Worm (Caenorhabditis elegans) whole organism, late embryonic: Measurements from ENCODE around the gene gpb-1.

Experiments used
- ceh-14 ChIP-seq: sonication (generic microtip); optimal IDR thresholded peaks from 2 replicates; lab custom pipeline; 2016; ENCODE audit warnings: missing genotype, missing genetic modification characterization, missing compliant biosample characterization
- ceh-19 ChIP-seq: fragments of 200-800 bp; sonication (Bioruptor generic); optimal IDR thresholded peaks from 2 replicates; lab custom pipeline; 2018; ENCODE audit warnings: mild to moderate bottlenecking, missing genetic modification characterization, missing compliant biosample characterization
- ceh-9 ChIP-seq: sonication (generic microtip); optimal IDR thresholded peaks from 2 replicates; lab custom pipeline; 2016; ENCODE audit warnings: mild to moderate bottlenecking, missing genetic modification characterization, inconsistent platforms, missing compliant biosample characterization
- dve-1 ChIP-seq: sonication (generic microtip); optimal IDR thresholded peaks from 2 replicates; lab custom pipeline; 2017; ENCODE audit warnings: antibody characterized with exemption, mild to moderate bottlenecking, missing genetic modification characterization, missing compliant biosample characterization
- ets-4 ChIP-seq: sonication (generic microtip); optimal IDR thresholded peaks from 2 replicates; lab custom pipeline; 2016; ENCODE audit warnings: missing genetic modification characterization, missing compliant biosample characterization
- pqm-1 ChIP-seq: sonication (generic microtip); optimal IDR thresholded peaks from 2 replicates; lab custom pipeline; 2016; ENCODE audit warnings: missing genetic modification characterization, missing compliant biosample characterization
- rnt-1 ChIP-seq: sonication (generic microtip); optimal IDR thresholded peaks from 2 replicates; lab custom pipeline; 2016; ENCODE audit warnings: missing genetic modification characterization, missing compliant biosample characterization

DNA sequence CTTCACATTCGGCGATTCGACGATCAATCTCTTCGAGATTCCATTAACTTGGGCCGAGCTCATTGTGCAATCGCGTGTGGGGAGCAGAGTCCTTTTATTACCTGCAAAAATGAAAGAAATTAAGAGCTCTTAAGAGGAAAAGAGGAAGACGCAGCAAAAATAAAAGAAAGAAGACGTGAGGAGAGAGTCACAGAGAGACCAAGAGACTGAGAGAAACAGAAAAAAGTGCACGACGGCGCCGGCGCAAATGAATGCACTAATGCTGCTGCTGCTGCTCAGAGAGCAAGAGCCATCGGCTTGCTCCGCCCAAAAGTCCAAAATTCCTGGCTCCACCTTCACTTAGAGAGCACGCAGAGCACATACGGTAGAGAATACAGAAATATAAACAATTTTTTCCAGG, 48.2 kb downstream of the gpb-1 start, which contains the start of gene inos-1:
- TF ChIP-seq pqm-1 (tag; lab: Kevin White, UChicago) (no peak), ceh-14 (no peak), dve-1 (tag; lab: Kevin White, UChicago) (no peak), ceh-19 (GFP tag; lab: Kevin White, UChicago) (no peak), ceh-9 (no peak), ets-4 (no peak), rnt-1 (tag; lab: Kevin White, UChicago) (no peak)
